Fruit fly (Drosophila melanogaster) whole organism, embryonic: Measurements from ENCODE around the gene tth.
A peak's percentile ranks its signal among the peaks of the same experiment; 100 is the strongest.

ENCODE experiments used
- CG10366 ChIP-seq: fragments of 200-800 bp; sonication (Bioruptor generic); IDR thresholded peaks from 2 replicates; pipeline ENCODE4 v1.3.6; 2022; ENCODE audit warnings: missing biosample characterization, missing genetic modification characterization
- CG10431 ChIP-seq: fragments of 200-800 bp; sonication (Bioruptor generic); optimal IDR thresholded peaks from 3 replicates; lab custom pipeline; 2018; ENCODE audit warnings: missing biosample characterization, mild to moderate bottlenecking, missing genetic modification characterization
- CG11093 ChIP-seq: fragments of 200-800 bp; sonication (Bioruptor generic); IDR thresholded peaks from 3 replicates; pipeline ENCODE4 v1.3.6; 2022; ENCODE audit warnings: missing biosample characterization, missing genetic modification characterization
- CG11247 ChIP-seq: fragments of 200-800 bp; sonication (Bioruptor generic); IDR thresholded peaks from 2 replicates; pipeline ENCODE4 v1.3.6; 2022; ENCODE audit warnings: missing biosample characterization, missing genetic modification characterization
- CG11560 ChIP-seq: fragments of 200-800 bp; sonication (Bioruptor generic); IDR thresholded peaks from 3 replicates; pipeline ENCODE4 v1.3.6; 2022; ENCODE audit warnings: missing biosample characterization, missing genetic modification characterization
- CG12236 ChIP-seq: fragments of 200-800 bp; sonication (Bioruptor generic); optimal IDR thresholded peaks from 2 replicates; lab custom pipeline; 2016; ENCODE audit warnings: missing biosample characterization, missing genetic modification characterization
- CG13624 ChIP-seq: fragments of 200-800 bp; sonication (Bioruptor generic); optimal IDR thresholded peaks from 2 replicates; lab custom pipeline; 2016; ENCODE audit warnings: missing biosample characterization, missing genetic modification characterization
- CG15479 ChIP-seq: fragments of 200-800 bp; sonication (Bioruptor generic); optimal IDR thresholded peaks from 3 replicates; lab custom pipeline; 2019; ENCODE audit warnings: missing biosample characterization, mild to moderate bottlenecking, missing genetic modification characterization, moderate library complexity
- CG1647 ChIP-seq: fragments of 200-800 bp; sonication (Bioruptor generic); optimal IDR thresholded peaks from 3 replicates; lab custom pipeline; 2016; ENCODE audit warnings: missing biosample characterization, missing genetic modification characterization
- CG17186 ChIP-seq: fragments of 200-800 bp; sonication (Bioruptor generic); optimal IDR thresholded peaks from 3 replicates; lab custom pipeline; 2017; ENCODE audit warnings: missing biosample characterization, missing genetic modification reagents, missing genetic modification characterization
- CG2199 ChIP-seq: fragments of 200-800 bp; sonication (Bioruptor generic); IDR thresholded peaks from 3 replicates; pipeline ENCODE4 v1.3.6; 2022; ENCODE audit warnings: missing biosample characterization, missing genetic modification characterization
- CG3407 ChIP-seq: fragments of 200-800 bp; sonication (Bioruptor generic); optimal IDR thresholded peaks from 2 replicates; lab custom pipeline; 2018; ENCODE audit warnings: missing biosample characterization, mild to moderate bottlenecking, missing genetic modification characterization
- CG4282 ChIP-seq: fragments of 200-800 bp; sonication (Bioruptor generic); optimal IDR thresholded peaks from 2 replicates; lab custom pipeline; 2016; ENCODE audit warnings: missing biosample characterization, missing genetic modification characterization
- CG4854 ChIP-seq: fragments of 200-800 bp; sonication (Bioruptor generic); optimal IDR thresholded peaks from 2 replicates; lab custom pipeline; 2016; ENCODE audit warnings: missing biosample characterization, missing genetic modification characterization, inconsistent platforms
- CG6683 ChIP-seq: fragments of 200-800 bp; sonication (Bioruptor generic); optimal IDR thresholded peaks from 2 replicates; lab custom pipeline; 2017; ENCODE audit warnings: missing biosample characterization, mild to moderate bottlenecking, missing genetic modification characterization, missing genetic modification reagents
- CG8944 ChIP-seq: fragments of 200-800 bp; sonication (Bioruptor generic); optimal IDR thresholded peaks from 3 replicates; lab custom pipeline; 2016; ENCODE audit warnings: missing biosample characterization, missing genetic modification characterization
- CkIIα-i1 ChIP-seq: fragments of 200-800 bp; sonication (Bioruptor generic); IDR thresholded peaks from 2 replicates; pipeline ENCODE4 v1.3.6; 2022; ENCODE audit warnings: missing biosample characterization, missing genetic modification characterization
- Doc2 ChIP-seq: fragments of 200-800 bp; sonication (Bioruptor generic); IDR thresholded peaks from 2 replicates; pipeline ENCODE4 v1.3.6; 2022; ENCODE audit warnings: missing biosample characterization, missing genetic modification characterization
- Doc3 ChIP-seq: fragments of 200-800 bp; sonication (Bioruptor generic); IDR thresholded peaks from 3 replicates; pipeline ENCODE4 v1.3.6; 2022; ENCODE audit warnings: missing biosample characterization, missing genetic modification characterization; ENCODE audit not compliant: partially characterized antibody
- Fer2 ChIP-seq: fragments of 200-800 bp; sonication (Bioruptor generic); optimal IDR thresholded peaks from 2 replicates; lab custom pipeline; 2018; ENCODE audit warnings: missing biosample characterization, mild to moderate bottlenecking, missing genetic modification characterization, moderate library complexity
- HLH3B ChIP-seq: fragments of 200-800 bp; sonication (Bioruptor generic); IDR thresholded peaks from 2 replicates; pipeline ENCODE4 v1.3.6; 2022; ENCODE audit warnings: missing biosample characterization, missing genetic modification characterization
- Hand ChIP-seq: fragments of 200-800 bp; sonication (Bioruptor generic); optimal IDR thresholded peaks from 2 replicates; lab custom pipeline; 2017; ENCODE audit warnings: mild to moderate bottlenecking, missing biosample characterization, missing genetic modification reagents, missing genetic modification characterization
- Hr51 ChIP-seq, 2 experiments: fragments of 200-800 bp; sonication (Bioruptor generic); optimal IDR thresholded peaks; 2 replicates in 1 of 2; 3 replicates in 1 of 2; lab custom pipeline; 2016 to 2018; ENCODE audit warnings: missing biosample characterization in 2 of 2, missing genetic modification characterization in 2 of 2, mild to moderate bottlenecking in 1 of 2, moderate library complexity in 1 of 2
- Hsf ChIP-seq: fragments of 200-800 bp; sonication (Bioruptor generic); optimal IDR thresholded peaks from 3 replicates; lab custom pipeline; 2016; ENCODE audit warnings: missing biosample characterization, missing genetic modification characterization
- NC2α ChIP-seq: fragments of 200-800 bp; sonication (Bioruptor generic); optimal IDR thresholded peaks from 2 replicates; lab custom pipeline; 2016; ENCODE audit warnings: missing biosample characterization, missing genetic modification characterization
- NC2β ChIP-seq: fragments of 200-800 bp; sonication (Bioruptor generic); optimal IDR thresholded peaks from 2 replicates; lab custom pipeline; 2016; ENCODE audit warnings: missing biosample characterization, missing genetic modification characterization
- NfI ChIP-seq: fragments of 200-800 bp; sonication (Bioruptor generic); optimal IDR thresholded peaks from 3 replicates; lab custom pipeline; 2018; ENCODE audit warnings: missing biosample characterization, mild to moderate bottlenecking, missing genetic modification characterization, moderate library complexity
- PHDP ChIP-seq: fragments of 200-800 bp; sonication (Bioruptor generic); optimal IDR thresholded peaks from 3 replicates; lab custom pipeline; 2018; ENCODE audit warnings: missing biosample characterization, mild to moderate bottlenecking, missing genetic modification characterization, moderate library complexity
- Rx ChIP-seq: fragments of 200-800 bp; sonication (Bioruptor generic); IDR thresholded peaks from 2 replicates; pipeline ENCODE4 v1.3.6; 2022; ENCODE audit warnings: missing biosample characterization, missing genetic modification characterization
- Spps ChIP-seq: fragments of 200-800 bp; sonication (Bioruptor generic); optimal IDR thresholded peaks from 2 replicates; lab custom pipeline; 2018; ENCODE audit warnings: missing biosample characterization, mild to moderate bottlenecking, missing genetic modification characterization
- Sry-β ChIP-seq: fragments of 200-800 bp; sonication (Bioruptor generic); optimal IDR thresholded peaks from 2 replicates; lab custom pipeline; 2018; ENCODE audit warnings: missing biosample characterization, mild to moderate bottlenecking, missing genetic modification characterization, moderate library complexity
- YL-1 ChIP-seq: fragments of 200-800 bp; sonication (Bioruptor generic); optimal IDR thresholded peaks from 3 replicates; lab custom pipeline; 2017; ENCODE audit warnings: missing biosample characterization, mild to moderate bottlenecking, missing genetic modification characterization
- ato ChIP-seq: fragments of 200-800 bp; sonication (Bioruptor generic); IDR thresholded peaks from 2 replicates; pipeline ENCODE4 v1.3.6; 2022; ENCODE audit warnings: missing biosample characterization, missing genetic modification characterization; ENCODE audit not compliant: partially characterized antibody
- crol ChIP-seq: fragments of 200-800 bp; sonication (Bioruptor generic); IDR thresholded peaks from 2 replicates; pipeline ENCODE4 v1.3.6; 2022; ENCODE audit warnings: missing biosample characterization, missing genetic modification characterization
- ems ChIP-seq: fragments of 200-800 bp; sonication (Bioruptor generic); optimal IDR thresholded peaks from 3 replicates; lab custom pipeline; 2016; ENCODE audit warnings: missing biosample characterization, missing genetic modification characterization
- fd3F ChIP-seq: fragments of 200-800 bp; sonication (Bioruptor generic); optimal IDR thresholded peaks from 2 replicates; lab custom pipeline; 2018; ENCODE audit warnings: missing biosample characterization, mild to moderate bottlenecking, missing genetic modification characterization, moderate library complexity
- fd64A ChIP-seq: fragments of 200-800 bp; sonication (Bioruptor generic); optimal IDR thresholded peaks from 3 replicates; lab custom pipeline; 2018; ENCODE audit warnings: missing biosample characterization, mild to moderate bottlenecking, missing genetic modification characterization
- gcm ChIP-seq: fragments of 200-800 bp; sonication (Bioruptor generic); optimal IDR thresholded peaks from 2 replicates; lab custom pipeline; 2019; ENCODE audit warnings: missing biosample characterization, mild to moderate bottlenecking, missing genetic modification characterization, moderate library complexity
- grn ChIP-seq: fragments of 200-800 bp; sonication (Bioruptor generic); optimal IDR thresholded peaks from 3 replicates; lab custom pipeline; 2017; ENCODE audit warnings: missing biosample characterization, missing genetic modification characterization
- gsb ChIP-seq: fragments of 200-800 bp; sonication (Bioruptor generic); IDR thresholded peaks from 2 replicates; pipeline ENCODE4 v1.3.6; 2022; ENCODE audit warnings: missing biosample characterization, missing genetic modification characterization
- ham ChIP-seq: fragments of 200-800 bp; sonication (Bioruptor generic); IDR thresholded peaks from 2 replicates; pipeline ENCODE4 v1.3.6; 2022; ENCODE audit warnings: missing biosample characterization, missing genetic modification characterization
- inv ChIP-seq: fragments of 200-800 bp; sonication (Bioruptor generic); IDR thresholded peaks from 2 replicates; pipeline ENCODE4 v1.3.6; 2022; ENCODE audit warnings: missing biosample characterization, missing genetic modification characterization; ENCODE audit not compliant: partially characterized antibody
- jumu ChIP-seq: fragments of 200-800 bp; sonication (Bioruptor generic); optimal IDR thresholded peaks from 3 replicates; lab custom pipeline; 2016; ENCODE audit warnings: missing biosample characterization, missing genetic modification characterization
- nmo ChIP-seq: fragments of 200-800 bp; sonication (Bioruptor generic); optimal IDR thresholded peaks from 2 replicates; lab custom pipeline; 2018; ENCODE audit warnings: missing biosample characterization, mild to moderate bottlenecking, missing genetic modification characterization, moderate library complexity
- run ChIP-seq: fragments of 200-800 bp; sonication (Bioruptor generic); optimal IDR thresholded peaks from 3 replicates; lab custom pipeline; 2018; ENCODE audit warnings: missing biosample characterization, mild to moderate bottlenecking, missing genetic modification characterization
- salm ChIP-seq: fragments of 200-800 bp; sonication (Bioruptor generic); optimal IDR thresholded peaks from 2 replicates; lab custom pipeline; 2018; ENCODE audit warnings: missing biosample characterization, mild to moderate bottlenecking, missing genetic modification characterization
- scrt ChIP-seq: fragments of 200-800 bp; sonication (Bioruptor generic); optimal IDR thresholded peaks from 2 replicates; lab custom pipeline; 2018; ENCODE audit warnings: missing biosample characterization, mild to moderate bottlenecking, missing genetic modification characterization, moderate library complexity
- sd ChIP-seq: fragments of 200-800 bp; sonication (Bioruptor generic); optimal IDR thresholded peaks from 3 replicates; lab custom pipeline; 2018; ENCODE audit warnings: missing biosample characterization, mild to moderate bottlenecking, missing genetic modification characterization, moderate library complexity
- sens ChIP-seq: fragments of 200-800 bp; sonication (Bioruptor generic); peaks from one replicate; lab custom pipeline; 2016; ENCODE audit warnings: missing biosample characterization, missing genetic modification characterization
- sna ChIP-seq: fragments of 200-800 bp; sonication (Bioruptor generic); IDR thresholded peaks from 2 replicates; pipeline ENCODE4 v1.3.6; 2022; ENCODE audit warnings: missing biosample characterization, missing genetic modification characterization; ENCODE audit not compliant: partially characterized antibody
- zfh1 ChIP-seq: fragments of 200-800 bp; sonication (Bioruptor generic); IDR thresholded peaks from 3 replicates; pipeline ENCODE4 v1.3.6; 2022; ENCODE audit warnings: missing biosample characterization, missing genetic modification characterization

The tth gene

DNA sequence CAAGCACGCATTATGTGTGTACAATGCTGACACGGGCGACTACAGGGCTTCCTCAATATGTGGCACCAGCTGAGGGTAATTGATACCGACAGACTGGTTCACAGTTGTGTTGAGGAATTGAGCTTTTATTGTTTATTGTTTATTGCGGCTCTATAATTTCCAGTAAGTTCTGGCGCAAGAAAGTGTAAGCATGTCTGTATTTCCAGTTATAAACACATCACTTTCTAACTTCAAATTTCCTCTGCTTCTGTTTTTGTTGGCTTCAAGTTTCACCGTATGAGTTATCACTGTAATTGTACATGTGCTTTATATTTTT is 10.2 kb upstream of the tth start (continued):
- TF ChIP-seq Fer2 (tag; lab: Kevin White, UChicago) (peak; percentile 28), zfh1 (GFP tag; lab: Robert Waterston, UW) (peak; percentile 56; the same call in 2 of the 3 replicates), sens (GFP tag; lab: Kevin White, UChicago) (peak; percentile 93), run (peak; percentile 38), Sry-β (GFP tag; lab: Kevin White, UChicago) (no peak), inv (GFP tag; lab: Robert Waterston, UW) (no peak), CG4854 (GFP tag; lab: Kevin White, UChicago) (peak; percentile 47), CG6683 (peak; percentile 46), CG12236 (peak; percentile 37), CG3407 (GFP tag; lab: Kevin White, UChicago) (no peak), CG11093 (0 out of 3 replicates have a peak, but pooled peaks have one; percentile 67), CG10366 (GFP tag; lab: Robert Waterston, UW) (peak; percentile 64), Doc2 (peak; percentile 54), jumu (GFP tag; lab: Kevin White, UChicago) (peak; percentile 65), gcm (GFP tag; lab: Kevin White, UChicago) (peak; percentile 72), YL-1 (GFP tag; lab: Kevin White, UChicago) (peak; percentile 20), gsb (GFP tag; lab: Robert Waterston, UW) (0 out of 2 replicates have a peak, but pooled peaks have one; percentile 38), scrt (GFP tag; lab: Kevin White, UChicago) (peak; percentile 55), ems (GFP tag; lab: Kevin White, UChicago) (peak; percentile 71), CG15479 (GFP tag; lab: Kevin White, UChicago) (no peak), nmo (GFP tag; lab: Kevin White, UChicago) (peak; percentile 75), CG13624 (peak; percentile 83), HLH3B (peak; percentile 68), Hr51 (GFP tag; optimal IDR thresholded peaks at IDR 0.05; lab: Kevin White, UChicago) (peak; percentile 34 to 82), CG4282 (GFP tag; lab: Kevin White, UChicago) (peak; percentile 22), CG1647 (GFP tag; lab: Kevin White, UChicago) (peak; percentile 71), crol (GFP tag; lab: Robert Waterston, UW) (no peak), sd (tag; lab: Kevin White, UChicago) (peak; percentile 69), ham (GFP tag; lab: Robert Waterston, UW) (peak; percentile 7; the same call in 1 of the 2 replicates), NC2α (peak; percentile 9), fd64A (GFP tag; lab: Kevin White, UChicago) (no peak), Hsf (GFP tag; lab: Kevin White, UChicago) (peak; percentile 79), CkIIα-i1 (no peak), NfI (peak; percentile 71), CG11560 (tag; lab: Robert Waterston, UW) (0 out of 3 replicates have a peak, but pooled peaks have one; percentile 36), fd3F (GFP tag; lab: Kevin White, UChicago) (peak; percentile 72), grn (no peak), CG8944 (GFP tag; lab: Kevin White, UChicago) (peak; percentile 84), Hand (peak; percentile 79), Spps (tag; lab: Kevin White, UChicago) (no peak), CG11247 (GFP tag; lab: Robert Waterston, UW) (peak; percentile 71), ato (no peak), Rx (GFP tag; lab: Robert Waterston, UW) (peak; percentile 28; the same call in 1 of the 2 replicates), NC2β (GFP tag; lab: Kevin White, UChicago) (peak; percentile 71), PHDP (tag; lab: Kevin White, UChicago) (peak; percentile 72), salm (tag; lab: Kevin White, UChicago) (peak; percentile 64), CG2199 (GFP tag; lab: Robert Waterston, UW) (peak; percentile 60; the same call in 1 of the 3 replicates), Doc3 (GFP tag; lab: Robert Waterston, UW) (no peak), CG17186 (no peak), CG10431 (GFP tag; lab: Kevin White, UChicago) (no peak), sna (GFP tag; lab: Robert Waterston, UW) (no peak)
